Worm (Caenorhabditis elegans) whole organism, L2 larva: ENCODE data around the gene eif-3.B.

Source experiments
- aly-2 ChIP-seq: fragments of 150-350 bp; optimal IDR thresholded peaks from 2 replicates; lab custom pipeline; 2014; ENCODE audit warnings: missing biosample characterization, missing genetic modification characterization
- dmd-4 ChIP-seq: sonication (generic microtip); optimal IDR thresholded peaks from 2 replicates; lab custom pipeline; 2017; ENCODE audit warnings: missing biosample characterization, missing genetic modification characterization
- elt-1 ChIP-seq: fragments of 150-350 bp; optimal IDR thresholded peaks from 2 replicates; lab custom pipeline; 2014; ENCODE audit warnings: missing biosample characterization, missing genetic modification characterization
- fos-1 ChIP-seq: fragments of 150-350 bp; optimal IDR thresholded peaks from 2 replicates; lab custom pipeline; 2014; ENCODE audit warnings: missing biosample characterization, missing genetic modification characterization
- lin-13 ChIP-seq: fragments of 150-350 bp; optimal IDR thresholded peaks from 2 replicates; lab custom pipeline; 2014; ENCODE audit warnings: missing biosample characterization, missing genetic modification reagents, missing genetic modification characterization
- mab-5 ChIP-seq: fragments of 150-350 bp; optimal IDR thresholded peaks from 2 replicates; lab custom pipeline; 2014; ENCODE audit warnings: missing biosample characterization, missing genetic modification characterization
- nhr-10 ChIP-seq: sonication (generic microtip); optimal IDR thresholded peaks from 2 replicates; lab custom pipeline; 2017; ENCODE audit warnings: missing biosample characterization, missing genetic modification characterization
- nhr-129 ChIP-seq: fragments of 150-350 bp; optimal IDR thresholded peaks from 2 replicates; lab custom pipeline; 2014; ENCODE audit warnings: missing biosample characterization, missing genetic modification characterization
- nhr-25 ChIP-seq: fragments of 150-350 bp; sonication (generic microtip); optimal IDR thresholded peaks from 3 replicates; lab custom pipeline; 2014; ENCODE audit warnings: missing biosample characterization, missing genetic modification characterization
- sma-9 ChIP-seq, 2 experiments: fragments of 150-350 bp in 1 of 2; sonication (generic microtip) in 1 of 2; optimal IDR thresholded peaks; 2 replicates each; lab custom pipeline; 2014 to 2016; ENCODE audit warnings: missing genetic modification characterization in 2 of 2, mild to moderate bottlenecking in 1 of 2, missing biosample characterization in 1 of 2, missing compliant biosample characterization in 1 of 2, missing genetic modification reagents in 1 of 2, moderate library complexity in 1 of 2
- snpc-4 ChIP-seq: fragments of 150-350 bp; optimal IDR thresholded peaks from 2 replicates; lab custom pipeline; 2014; ENCODE audit warnings: missing biosample characterization, missing genetic modification characterization
- unc-39 ChIP-seq: fragments of 150-350 bp; optimal IDR thresholded peaks from 2 replicates; lab custom pipeline; 2014; ENCODE audit warnings: missing biosample characterization, missing genetic modification characterization
- zag-1 ChIP-seq: fragments of 150-350 bp; optimal IDR thresholded peaks from 2 replicates; lab custom pipeline; 2014; ENCODE audit warnings: missing biosample characterization, missing genetic modification characterization

DNA sequence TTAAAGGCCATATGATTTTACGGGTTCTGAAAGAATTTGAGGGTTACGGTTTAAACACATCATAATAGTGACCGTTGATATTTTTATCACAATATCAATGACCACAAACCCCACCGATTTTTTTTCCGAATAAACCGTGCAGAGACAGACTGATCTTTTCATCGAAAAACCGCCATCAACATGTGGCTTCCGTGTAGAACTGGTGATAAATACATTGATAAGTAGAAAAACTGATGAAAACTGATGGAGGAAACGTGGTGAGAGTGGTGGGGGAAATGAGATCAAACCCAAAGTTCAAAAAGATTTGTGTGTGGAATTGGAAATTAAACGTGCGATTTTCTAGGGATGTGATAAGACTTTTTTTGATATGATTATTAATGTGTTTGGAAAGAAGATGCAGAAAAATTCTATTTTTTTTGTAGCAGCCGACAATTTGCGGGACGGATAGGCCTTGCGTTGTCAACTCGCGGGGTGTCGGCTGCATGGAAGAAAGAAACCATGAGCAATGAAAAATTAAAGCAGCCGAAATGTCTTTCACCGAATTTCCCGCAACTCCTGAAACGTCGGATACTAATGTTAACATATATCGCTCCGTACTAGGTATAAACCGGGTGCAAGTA lies 43.5 kb downstream of the eif-3.B start:
- TF ChIP-seq unc-39 (tag; lab: Kevin White, UChicago) = no peak
- TF ChIP-seq sma-9 (GFP tag; optimal IDR thresholded peaks at IDR 0.05; lab: Kevin White, UChicago) = peak; percentile 80
- TF ChIP-seq sma-9 (tag; optimal IDR thresholded peaks at IDR 0.05; lab: Kevin White, UChicago) = no peak
- TF ChIP-seq nhr-129 (tag; lab: Kevin White, UChicago) = no peak
- peak; percentile 51 for TF ChIP-seq snpc-4 (tag; lab: Kevin White, UChicago)
- no peak for TF ChIP-seq zag-1 (tag; lab: Kevin White, UChicago)
- TF ChIP-seq lin-13 (GFP tag; lab: Kevin White, UChicago) = no peak
- no peak for TF ChIP-seq aly-2 (tag; lab: Kevin White, UChicago)
- TF ChIP-seq elt-1 (tag; lab: Kevin White, UChicago) = no peak
- TF ChIP-seq nhr-25 = peak; percentile 33
- no peak for TF ChIP-seq dmd-4 (tag; lab: Kevin White, UChicago)
- no peak for TF ChIP-seq nhr-10 (tag; lab: Kevin White, UChicago)
- TF ChIP-seq fos-1 (tag; lab: Kevin White, UChicago) = peak; percentile 39
- no peak for TF ChIP-seq mab-5 (tag; lab: Kevin White, UChicago)
